Fruit fly (Drosophila melanogaster) whole organism, embryonic: ENCODE data around the gene witty.
A peak's percentile ranks its signal among the peaks of the same experiment; 100 is the strongest.

ENCODE experiments used
- Adf1 ChIP-seq: fragments of 200-800 bp; sonication (Bioruptor generic); IDR thresholded peaks from 2 replicates; pipeline ENCODE4 v1.3.6; 2022; ENCODE audit warnings: missing biosample characterization, missing genetic modification characterization
- Awh ChIP-seq: fragments of 200-800 bp; sonication (Bioruptor generic); IDR thresholded peaks from 2 replicates; pipeline ENCODE4, ENCODE4 v1.3.6; 2022; ENCODE audit warnings: missing biosample characterization, missing genetic modification characterization
- B-H2 ChIP-seq: fragments of 200-800 bp; sonication (Bioruptor generic); optimal IDR thresholded peaks from 2 replicates; lab custom pipeline; 2018; ENCODE audit warnings: missing biosample characterization, mild to moderate bottlenecking, missing genetic modification characterization
- CG10147 ChIP-seq: fragments of 200-800 bp; sonication (Bioruptor generic); optimal IDR thresholded peaks from 2 replicates; lab custom pipeline; 2019; ENCODE audit warnings: missing biosample characterization, mild to moderate bottlenecking, missing genetic modification characterization, moderate library complexity
- CG10274 ChIP-seq: fragments of 200-800 bp; sonication (Bioruptor generic); optimal IDR thresholded peaks from 3 replicates; lab custom pipeline; 2017; ENCODE audit warnings: missing biosample characterization, mild to moderate bottlenecking, missing genetic modification characterization
- CG12391 ChIP-seq: fragments of 200-800 bp; sonication (Bioruptor generic); optimal IDR thresholded peaks from 3 replicates; lab custom pipeline; 2018; ENCODE audit warnings: missing biosample characterization, mild to moderate bottlenecking, missing genetic modification characterization, moderate library complexity
- CG16779 ChIP-seq: fragments of 200-800 bp; sonication (Bioruptor generic); IDR thresholded peaks from 2 replicates; pipeline ENCODE4 v1.3.6; 2022; ENCODE audit warnings: missing biosample characterization, missing genetic modification characterization
- CG17612 ChIP-seq: fragments of 200-800 bp; sonication (Bioruptor generic); IDR thresholded peaks from 2 replicates; pipeline ENCODE4 v1.3.6; 2022; ENCODE audit warnings: missing biosample characterization, missing genetic modification characterization
- CG18262 ChIP-seq: fragments of 200-800 bp; optimal IDR thresholded peaks from 3 replicates; lab custom pipeline; 2019; ENCODE audit warnings: missing biosample characterization, mild to moderate bottlenecking, missing genetic modification characterization, moderate library complexity
- CG18619 ChIP-seq: fragments of 200-800 bp; sonication (Bioruptor generic); optimal IDR thresholded peaks from 3 replicates; lab custom pipeline; 2017; ENCODE audit warnings: missing biosample characterization, mild to moderate bottlenecking, missing genetic modification characterization
- CG2116 ChIP-seq: fragments of 200-800 bp; sonication (Bioruptor generic); optimal IDR thresholded peaks from 3 replicates; lab custom pipeline; 2018; ENCODE audit warnings: missing biosample characterization, mild to moderate bottlenecking, missing genetic modification characterization
- CG2678 ChIP-seq: fragments of 200-800 bp; sonication (Bioruptor generic); optimal IDR thresholded peaks from 3 replicates; lab custom pipeline; 2019; ENCODE audit warnings: missing biosample characterization, mild to moderate bottlenecking, missing genetic modification characterization, moderate library complexity
- CG2712 ChIP-seq: fragments of 200-800 bp; optimal IDR thresholded peaks from 3 replicates; lab custom pipeline; 2019; ENCODE audit warnings: missing biosample characterization, mild to moderate bottlenecking, missing genetic modification characterization, moderate library complexity
- CG3065 ChIP-seq: fragments of 200-800 bp; sonication (Bioruptor generic); optimal IDR thresholded peaks from 2 replicates; lab custom pipeline; 2016; ENCODE audit warnings: missing biosample characterization, missing genetic modification characterization
- CG32532 ChIP-seq: fragments of 200-800 bp; sonication (Bioruptor generic); IDR thresholded peaks from 2 replicates; pipeline ENCODE4 v1.3.6; 2022; ENCODE audit warnings: missing biosample characterization, missing genetic modification characterization
- CG3407 ChIP-seq: fragments of 200-800 bp; sonication (Bioruptor generic); optimal IDR thresholded peaks from 2 replicates; lab custom pipeline; 2018; ENCODE audit warnings: missing biosample characterization, mild to moderate bottlenecking, missing genetic modification characterization
- CG4820 ChIP-seq: fragments of 200-800 bp; sonication (Bioruptor generic); optimal IDR thresholded peaks from 3 replicates; lab custom pipeline; 2016; ENCODE audit warnings: missing biosample characterization, missing genetic modification characterization
- CG5180 ChIP-seq: fragments of 200-800 bp; sonication (Bioruptor generic); optimal IDR thresholded peaks from 3 replicates; lab custom pipeline; 2017; ENCODE audit warnings: missing biosample characterization, missing genetic modification characterization, mild to moderate bottlenecking, moderate library complexity, missing genetic modification reagents
- CG6765 ChIP-seq: fragments of 200-800 bp; sonication (Bioruptor generic); optimal IDR thresholded peaks from 3 replicates; lab custom pipeline; 2017; ENCODE audit warnings: missing biosample characterization, mild to moderate bottlenecking, missing genetic modification characterization
- CG7372 ChIP-seq: fragments of 200-800 bp; sonication (Bioruptor generic); IDR thresholded peaks from 2 replicates; pipeline ENCODE4 v1.3.6; 2022; ENCODE audit warnings: missing biosample characterization, missing genetic modification characterization
- CG7987 ChIP-seq: fragments of 200-800 bp; sonication (Bioruptor generic); optimal IDR thresholded peaks from 2 replicates; lab custom pipeline; 2018; ENCODE audit warnings: missing biosample characterization, mild to moderate bottlenecking, missing genetic modification characterization, moderate library complexity
- CoRest ChIP-seq: fragments of 200-800 bp; sonication (Bioruptor generic); optimal IDR thresholded peaks from 3 replicates; lab custom pipeline; 2018; ENCODE audit warnings: missing biosample characterization, mild to moderate bottlenecking, missing genetic modification characterization, moderate library complexity
- D19A ChIP-seq: fragments of 200-800 bp; optimal IDR thresholded peaks from 3 replicates; lab custom pipeline; 2019; ENCODE audit warnings: missing biosample characterization, mild to moderate bottlenecking, missing genetic modification characterization, moderate library complexity
- Dfd ChIP-seq, 2 experiments: fragments of >200 bp; optimal IDR thresholded peaks; 2 replicates each; lab custom pipeline; 2017; ENCODE audit warnings: missing biosample characterization in 2 of 2, missing genetic modification characterization in 2 of 2
- Eip74EF ChIP-seq, 2 experiments: fragments of 200-800 bp in 1 of 2; fragments of >200 bp in 1 of 2; sonication (Bioruptor generic) in 1 of 2; optimal IDR thresholded peaks; 2 replicates each; lab custom pipeline; 2017 to 2019; ENCODE audit warnings: missing biosample characterization in 2 of 2, missing genetic modification characterization in 2 of 2, mild to moderate bottlenecking in 1 of 2, moderate library complexity in 1 of 2
- HHEX ChIP-seq: fragments of 200-800 bp; sonication (Bioruptor generic); optimal IDR thresholded peaks from 3 replicates; lab custom pipeline; 2017; ENCODE audit warnings: missing biosample characterization, mild to moderate bottlenecking, missing genetic modification characterization, missing genetic modification reagents
- MTF-1 ChIP-seq: fragments of 200-800 bp; sonication (Bioruptor generic); optimal IDR thresholded peaks from 2 replicates; lab custom pipeline; 2018; ENCODE audit warnings: missing biosample characterization, mild to moderate bottlenecking, missing genetic modification characterization, borderline replicate concordance
- ap ChIP-seq: fragments of 200-800 bp; sonication (Bioruptor generic); IDR thresholded peaks from 2 replicates; pipeline ENCODE4 v1.3.6; 2022; ENCODE audit warnings: missing biosample characterization, missing genetic modification characterization
- ara ChIP-seq: fragments of 200-800 bp; sonication (Bioruptor generic); IDR thresholded peaks from 2 replicates; pipeline ENCODE4 v1.3.6; 2022; ENCODE audit warnings: missing biosample characterization, missing genetic modification characterization
- ato ChIP-seq: fragments of 200-800 bp; sonication (Bioruptor generic); IDR thresholded peaks from 2 replicates; pipeline ENCODE4 v1.3.6; 2022; ENCODE audit warnings: missing biosample characterization, missing genetic modification characterization; ENCODE audit not compliant: partially characterized antibody
- bcd ChIP-seq: fragments of 200-800 bp; sonication (Bioruptor generic); optimal IDR thresholded peaks from 2 replicates; lab custom pipeline; 2017; ENCODE audit warnings: missing biosample characterization, mild to moderate bottlenecking, missing genetic modification characterization
- cas ChIP-seq: fragments of 200-800 bp; sonication (Bioruptor generic); IDR thresholded peaks from 2 replicates; pipeline ENCODE4 v1.3.6; 2022; ENCODE audit warnings: missing biosample characterization, missing genetic modification characterization
- croc ChIP-seq: fragments of 200-800 bp; sonication (Bioruptor generic); conservative IDR thresholded peaks from 3 replicates; pipeline ENCODE4 v1.3.6; 2022; ENCODE audit warnings: missing biosample characterization, missing genetic modification characterization
- danr ChIP-seq: fragments of 200-800 bp; sonication (Bioruptor generic); IDR thresholded peaks from 2 replicates; pipeline ENCODE4 v1.3.6; 2022; ENCODE audit warnings: missing biosample characterization, missing genetic modification characterization
- ewg ChIP-seq: fragments of 200-800 bp; sonication (Bioruptor generic); optimal IDR thresholded peaks from 3 replicates; lab custom pipeline; 2017; ENCODE audit warnings: mild to moderate bottlenecking, missing biosample characterization, missing genetic modification reagents, missing genetic modification characterization
- eyg ChIP-seq: fragments of 200-800 bp; sonication (Bioruptor generic); optimal IDR thresholded peaks from 3 replicates; lab custom pipeline; 2016; ENCODE audit warnings: missing biosample characterization, missing genetic modification characterization
- fu2 ChIP-seq: fragments of 200-800 bp; sonication (Bioruptor generic); optimal IDR thresholded peaks from 2 replicates; lab custom pipeline; 2016; ENCODE audit warnings: missing biosample characterization, missing genetic modification characterization
- gem ChIP-seq: fragments of 200-800 bp; sonication (Bioruptor generic); optimal IDR thresholded peaks from 2 replicates; lab custom pipeline; 2019; ENCODE audit warnings: missing biosample characterization, mild to moderate bottlenecking, missing genetic modification characterization, moderate library complexity
- gt ChIP-seq: fragments of 200-800 bp; sonication (Bioruptor generic); IDR thresholded peaks from 2 replicates; pipeline ENCODE4 v1.3.6; 2022; ENCODE audit warnings: missing biosample characterization, missing genetic modification characterization
- klu ChIP-seq: fragments of 200-800 bp; sonication (Bioruptor generic); IDR thresholded peaks from 2 replicates; pipeline ENCODE4 v1.3.6; 2022; ENCODE audit warnings: missing biosample characterization, missing genetic modification characterization
- lab ChIP-seq: fragments of 200-800 bp; sonication (Bioruptor generic); optimal IDR thresholded peaks from 3 replicates; lab custom pipeline; 2017; ENCODE audit warnings: missing biosample characterization, missing genetic modification characterization, mild to moderate bottlenecking, moderate library complexity, missing genetic modification reagents
- mld ChIP-seq: fragments of 200-800 bp; sonication (Bioruptor generic); IDR thresholded peaks from 3 replicates; pipeline ENCODE4 v1.3.6; 2022; ENCODE audit warnings: missing biosample characterization, missing genetic modification characterization; ENCODE audit not compliant: partially characterized antibody
- rib ChIP-seq: fragments of 200-800 bp; sonication (Bioruptor generic); IDR thresholded peaks from 2 replicates; pipeline ENCODE4 v1.3.6; 2022; ENCODE audit warnings: missing biosample characterization, missing genetic modification characterization
- slp2 ChIP-seq: fragments of 200-800 bp; sonication (Bioruptor generic); optimal IDR thresholded peaks from 2 replicates; lab custom pipeline; 2016; ENCODE audit warnings: missing biosample characterization, missing genetic modification characterization
- sqz ChIP-seq: fragments of 200-800 bp; sonication (Bioruptor generic); optimal IDR thresholded peaks from 3 replicates; lab custom pipeline; 2018; ENCODE audit warnings: missing biosample characterization, mild to moderate bottlenecking, missing genetic modification characterization
- stc ChIP-seq: fragments of 200-800 bp; sonication (Bioruptor generic); IDR thresholded peaks from 2 replicates; pipeline ENCODE4 v1.3.6; 2022; ENCODE audit warnings: missing biosample characterization, missing genetic modification characterization
- tin ChIP-seq: fragments of 200-800 bp; sonication (Bioruptor generic); optimal IDR thresholded peaks from 3 replicates; lab custom pipeline; 2016; ENCODE audit warnings: missing biosample characterization, missing genetic modification characterization
- toy ChIP-seq: fragments of 200-800 bp; sonication (Bioruptor generic); IDR thresholded peaks from 2 replicates; pipeline ENCODE4 v1.3.6; 2022; ENCODE audit warnings: missing biosample characterization, missing genetic modification characterization
- vnd ChIP-seq: fragments of 200-800 bp; sonication (Bioruptor generic); IDR thresholded peaks from 3 replicates; pipeline ENCODE4 v1.3.6; 2022; ENCODE audit warnings: missing biosample characterization, missing genetic modification characterization; ENCODE audit not compliant: partially characterized antibody
- wek ChIP-seq: fragments of 200-800 bp; sonication (Bioruptor generic); optimal IDR thresholded peaks from 3 replicates; lab custom pipeline; 2018; ENCODE audit warnings: missing biosample characterization, mild to moderate bottlenecking, missing genetic modification characterization, moderate library complexity

witty gene

DNA sequence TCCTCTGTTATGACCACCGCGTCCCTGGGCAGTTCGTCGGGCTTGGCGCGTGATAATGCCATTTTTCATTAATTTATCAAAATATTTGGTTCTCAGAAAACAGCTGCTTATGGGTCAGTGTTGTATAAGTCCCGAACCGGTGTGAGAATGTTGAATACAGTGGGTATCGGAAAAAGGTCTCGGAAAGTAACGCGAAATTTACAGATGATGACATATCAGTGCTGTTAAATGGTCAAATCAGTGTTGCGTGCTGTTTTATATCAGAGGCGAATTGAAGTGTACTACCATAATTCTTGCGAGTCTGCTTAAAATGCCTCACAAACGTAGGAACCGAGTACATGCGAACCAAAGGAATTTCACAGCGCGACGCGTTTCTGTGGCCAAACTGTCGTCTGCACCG is 44.6 kb downstream of the witty start, which contains the start of the genes CG13392 and Rcd4 (continued):
- TF ChIP-seq slp2 (GFP tag; lab: Kevin White, UChicago) (peak; percentile 30), CG5180 (GFP tag; lab: Kevin White, UChicago) (no peak), rib (GFP tag; lab: Robert Waterston, UW) (peak; percentile 76), ara (GFP tag; lab: Robert Waterston, UW) (0 out of 2 replicates have a peak, but pooled peaks have one; percentile 29), gt (GFP tag; lab: Robert Waterston, UW) (no peak), fu2 (GFP tag; lab: Kevin White, UChicago) (peak; percentile 74), B-H2 (GFP tag; lab: Kevin White, UChicago) (peak; percentile 76), MTF-1 (GFP tag; lab: Kevin White, UChicago) (peak; percentile 13), CG3407 (no peak), gem (tag; lab: Kevin White, UChicago) (peak; percentile 7), CG2712 (tag; lab: Kevin White, UChicago) (peak; percentile 46), klu (GFP tag; lab: Robert Waterston, UW) (peak; percentile 43; the same call in 1 of the 2 replicates), CG3065 (GFP tag; lab: Kevin White, UChicago) (no peak), CG2678 (tag; lab: Kevin White, UChicago) (peak; percentile 44), CG7987 (GFP tag; lab: Kevin White, UChicago) (peak; percentile 71), CG17612 (GFP tag; lab: Robert Waterston, UW) (no peak), HHEX (peak; percentile 56), mld (GFP tag; lab: Robert Waterston, UW) (peak; percentile 13; the same call in 1 of the 3 replicates), CG18262 (tag; lab: Kevin White, UChicago) (peak; percentile 29), CG4820 (GFP tag; lab: Kevin White, UChicago) (peak; percentile 46), Awh (no peak), CG12391 (tag; lab: Kevin White, UChicago) (peak; percentile 47), CG10147 (GFP tag; lab: Kevin White, UChicago) (peak; percentile 58), CG32532 (GFP tag; lab: Robert Waterston, UW) (peak; percentile 79), CoRest (tag; lab: Kevin White, UChicago) (peak; percentile 55), CG16779 (peak; percentile 84), Dfd (GFP tag; optimal IDR thresholded peaks at IDR 0.05; lab: Kevin White, UChicago) (no peak), lab (peak; percentile 87), vnd (GFP tag; lab: Robert Waterston, UW) (0 out of 3 replicates have a peak, but pooled peaks have one; percentile 16), D19A (tag; lab: Kevin White, UChicago) (no peak), toy (GFP tag; lab: Robert Waterston, UW) (no peak), CG7372 (GFP tag; lab: Robert Waterston, UW) (0 out of 2 replicates have a peak, but pooled peaks have one; percentile 12), CG2116 (GFP tag; lab: Kevin White, UChicago) (peak; percentile 97), tin (GFP tag; lab: Kevin White, UChicago) (peak; percentile 72), CG10274 (no peak), ap (GFP tag; lab: Robert Waterston, UW) (no peak), Eip74EF (GFP tag; optimal IDR thresholded peaks at IDR 0.05; lab: Kevin White, UChicago) (no peak), sqz (GFP tag; lab: Kevin White, UChicago) (no peak), CG18619 (GFP tag; lab: Kevin White, UChicago) (peak; percentile 36), ewg (GFP tag; lab: Kevin White, UChicago) (peak; percentile 20), cas (no peak), ato (GFP tag; lab: Robert Waterston, UW) (peak; percentile 61; the same call in 1 of the 2 replicates), stc (GFP tag; lab: Robert Waterston, UW) (no peak), eyg (GFP tag; lab: Kevin White, UChicago) (peak; percentile 10), Adf1 (GFP tag; lab: Robert Waterston, UW) (no peak; the same call in 1 of the 2 replicates), danr (GFP tag; lab: Robert Waterston, UW) (no peak), bcd (GFP tag; lab: Kevin White, UChicago) (peak; percentile 46), wek (GFP tag; lab: Kevin White, UChicago) (no peak), CG6765 (GFP tag; lab: Kevin White, UChicago) (peak; percentile 32), croc (GFP tag; lab: Robert Waterston, UW) (no peak)
